Worm (Caenorhabditis elegans) whole organism, L2 larva: Measurements from ENCODE around the gene R144.10.
A peak's percentile ranks its signal among the peaks of the same experiment; 100 is the strongest.

Experiments used
- ama-1 ChIP-seq: fragments of 150-350 bp; optimal IDR thresholded peaks from 2 replicates; lab custom pipeline; 2018; ENCODE audit warnings: inconsistent platforms
- ceh-16 ChIP-seq: fragments of 150-350 bp; optimal IDR thresholded peaks from 2 replicates; lab custom pipeline; 2014; ENCODE audit warnings: missing biosample characterization, missing genetic modification characterization
- nhr-25 ChIP-seq: fragments of 150-350 bp; sonication (generic microtip); optimal IDR thresholded peaks from 3 replicates; lab custom pipeline; 2014; ENCODE audit warnings: missing biosample characterization, missing genetic modification characterization
- peb-1 ChIP-seq: fragments of 150-350 bp; optimal IDR thresholded peaks from 2 replicates; lab custom pipeline; 2014; ENCODE audit warnings: missing biosample characterization, missing genetic modification characterization
- sma-9 ChIP-seq, 2 experiments: fragments of 150-350 bp in 1 of 2; sonication (generic microtip) in 1 of 2; optimal IDR thresholded peaks; 2 replicates each; lab custom pipeline; 2014 to 2016; ENCODE audit warnings: missing genetic modification characterization in 2 of 2, mild to moderate bottlenecking in 1 of 2, missing biosample characterization in 1 of 2, missing compliant biosample characterization in 1 of 2, missing genetic modification reagents in 1 of 2, moderate library complexity in 1 of 2
- unc-62 ChIP-seq: fragments of 150-350 bp; optimal IDR thresholded peaks from 2 replicates; lab custom pipeline; 2014; ENCODE audit warnings: missing biosample characterization, missing genetic modification reagents, missing genetic modification characterization

- TF ChIP-seq sma-9 (GFP tag; optimal IDR thresholded peaks at IDR 0.05; lab: Kevin White, UChicago) = peak; percentile 96
- TF ChIP-seq sma-9 (tag; optimal IDR thresholded peaks at IDR 0.05; lab: Kevin White, UChicago) = no peak
- TF ChIP-seq peb-1 = no peak
- peak; percentile 66 for TF ChIP-seq ama-1
- TF ChIP-seq unc-62 = peak; percentile 61
- peak; percentile 99 for TF ChIP-seq nhr-25 (tag; lab: Kevin White, UChicago)
- TF ChIP-seq ceh-16 (tag; lab: Kevin White, UChicago) = peak; percentile 63
Measured at ce11 chrIII:5018116-5018689, 16.1 kb upstream of the R144.10 start, which contains the start of gene wip-1.
